Fruit fly (Drosophila melanogaster) whole organism, wandering third instar larva: Measurements from ENCODE around the gene f.

Experiments used
- Abd-B ChIP-seq: fragments of >200 bp; optimal IDR thresholded peaks from 2 replicates; lab custom pipeline; 2017; ENCODE audit warnings: missing biosample characterization, missing genetic modification characterization
- CG32264 ChIP-seq: fragments of 200-800 bp; sonication (Bioruptor generic); optimal IDR thresholded peaks from 2 replicates; lab custom pipeline; 2016; ENCODE audit warnings: missing biosample characterization, missing genetic modification characterization
- CG9705 ChIP-seq: fragments of 200-800 bp; sonication (Bioruptor generic); optimal IDR thresholded peaks from 2 replicates; lab custom pipeline; 2018; ENCODE audit warnings: missing biosample characterization, mild to moderate bottlenecking, missing genetic modification characterization
- CrebA ChIP-seq: fragments of 200-800 bp; sonication (Bioruptor generic); optimal IDR thresholded peaks from 2 replicates; lab custom pipeline; 2016; ENCODE audit warnings: missing biosample characterization, mild to moderate bottlenecking, missing genetic modification characterization, borderline replicate concordance
- Dfd ChIP-seq: fragments of >200 bp; optimal IDR thresholded peaks from 2 replicates; lab custom pipeline; 2017; ENCODE audit warnings: missing biosample characterization, missing genetic modification characterization
- Dif ChIP-seq: fragments of 200-275, 200-300 bp; sonication (Bioruptor generic); optimal IDR thresholded peaks from 2 replicates; lab custom pipeline; 2018; ENCODE audit warnings: missing biosample characterization, missing genetic modification characterization; ENCODE audit not compliant: partially characterized antibody
- GATAd ChIP-seq: sonication (Bioruptor generic); optimal IDR thresholded peaks from 2 replicates; lab custom pipeline; 2016; ENCODE audit warnings: missing biosample characterization, missing genetic modification characterization
- HLH106 ChIP-seq: fragments of 200-800 bp; optimal IDR thresholded peaks from 3 replicates; lab custom pipeline; 2019; ENCODE audit warnings: missing biosample characterization, mild to moderate bottlenecking, missing genetic modification characterization, moderate library complexity
- Hr78 ChIP-seq: fragments of >200 bp; optimal IDR thresholded peaks from 2 replicates; lab custom pipeline; 2017; ENCODE audit warnings: missing biosample characterization, missing genetic modification characterization
- Hr83 ChIP-seq: fragments of 200-300 bp; sonication (Bioruptor generic); optimal IDR thresholded peaks from 2 replicates; lab custom pipeline; 2016; ENCODE audit warnings: missing biosample characterization, mild to moderate bottlenecking, missing genetic modification characterization, moderate library complexity; ENCODE audit not compliant: poor library complexity, severe bottlenecking
- Jra ChIP-seq: sonication (Bioruptor generic); optimal IDR thresholded peaks from 2 replicates; lab custom pipeline; 2016; ENCODE audit warnings: missing biosample characterization, missing genetic modification characterization
- Mio ChIP-seq: sonication (Bioruptor generic); optimal IDR thresholded peaks from 2 replicates; lab custom pipeline; 2016; ENCODE audit warnings: missing biosample characterization, missing genetic modification characterization
- Myc ChIP-seq: fragments of >200 bp; optimal IDR thresholded peaks from 2 replicates; lab custom pipeline; 2017
- N ChIP-seq: fragments of >200 bp; optimal IDR thresholded peaks from 2 replicates; lab custom pipeline; 2018; ENCODE audit warnings: missing biosample characterization, missing external identifiers, missing genetic modification characterization
- Rel ChIP-seq, 2 experiments: fragments of 200-800 bp; sonication (Bioruptor generic) in 1 of 2; optimal IDR thresholded peaks; 2 replicates in 1 of 2; 3 replicates in 1 of 2; lab custom pipeline; 2016 to 2019; ENCODE audit warnings: mild to moderate bottlenecking in 2 of 2, missing biosample characterization in 2 of 2, missing genetic modification characterization in 2 of 2, moderate library complexity in 1 of 2
- Sp1 ChIP-seq: fragments of 200-800 bp; sonication (Bioruptor generic); optimal IDR thresholded peaks from 3 replicates; lab custom pipeline; 2019; ENCODE audit warnings: missing biosample characterization, mild to moderate bottlenecking, missing genetic modification characterization, moderate library complexity
- Vsx2 ChIP-seq: fragments of 200-300, 225-300 bp; sonication (Bioruptor generic); optimal IDR thresholded peaks from 2 replicates; lab custom pipeline; 2018; ENCODE audit warnings: missing biosample characterization, missing genetic modification characterization; ENCODE audit not compliant: partially characterized antibody
- br ChIP-seq: fragments of 200-800 bp; sonication (Bioruptor generic); optimal IDR thresholded peaks from 2 replicates; lab custom pipeline; 2016; ENCODE audit warnings: missing biosample characterization, missing genetic modification characterization
- dl ChIP-seq, 2 experiments: fragments of 175-275, 200-275 bp in 1 of 2; fragments of 200-275 bp in 1 of 2; sonication (Bioruptor generic); optimal IDR thresholded peaks; lab custom pipeline; 2018; ENCODE audit warnings: mild to moderate bottlenecking in 2 of 2, missing biosample characterization in 2 of 2, missing genetic modification characterization in 2 of 2, moderate library complexity in 2 of 2; ENCODE audit not compliant: partially characterized antibody in 2 of 2, insufficient read depth in 1 of 2
- ey ChIP-seq: fragments of 200-800 bp; sonication (Bioruptor generic); optimal IDR thresholded peaks from 2 replicates; lab custom pipeline; 2016; ENCODE audit warnings: missing biosample characterization, missing genetic modification characterization
- foxo ChIP-seq, 2 experiments: fragments of 200-800 bp; sonication (Bioruptor generic); optimal IDR thresholded peaks; 2 replicates in 1 of 2; 3 replicates in 1 of 2; lab custom pipeline; 2016 to 2017; ENCODE audit warnings: missing biosample characterization in 2 of 2, missing genetic modification characterization in 2 of 2
- fru ChIP-seq: fragments of 200-800 bp; sonication (Bioruptor generic); optimal IDR thresholded peaks from 3 replicates; lab custom pipeline; 2016; ENCODE audit warnings: missing biosample characterization, mild to moderate bottlenecking, missing genetic modification characterization
- h ChIP-seq: fragments of 200-800 bp; sonication (Bioruptor generic); optimal IDR thresholded peaks from 3 replicates; lab custom pipeline; 2016; ENCODE audit warnings: missing biosample characterization, mild to moderate bottlenecking, missing genetic modification characterization
- jim ChIP-seq: fragments of 175-275, 200-325 bp; sonication (Bioruptor generic); optimal IDR thresholded peaks from 2 replicates; lab custom pipeline; 2016; ENCODE audit warnings: missing biosample characterization, mild to moderate bottlenecking, missing genetic modification characterization
- lola ChIP-seq: fragments of >200 bp; optimal IDR thresholded peaks from 2 replicates; lab custom pipeline; 2017; ENCODE audit warnings: missing biosample characterization, missing genetic modification characterization
- pan ChIP-seq: fragments of >200 bp; optimal IDR thresholded peaks from 2 replicates; lab custom pipeline; 2017
- psq ChIP-seq: fragments of 200-800 bp; sonication (Bioruptor generic); optimal IDR thresholded peaks from 3 replicates; lab custom pipeline; 2017; ENCODE audit warnings: missing biosample characterization, mild to moderate bottlenecking, missing genetic modification characterization, moderate library complexity
- rgr ChIP-seq: fragments of 200-800 bp; sonication (Bioruptor generic); optimal IDR thresholded peaks from 3 replicates; lab custom pipeline; 2016; ENCODE audit warnings: missing biosample characterization, mild to moderate bottlenecking, missing genetic modification characterization
- tai ChIP-seq: sonication (Bioruptor generic); optimal IDR thresholded peaks from 2 replicates; lab custom pipeline; 2016; ENCODE audit warnings: missing biosample characterization, missing genetic modification characterization
- woc ChIP-seq: sonication (Bioruptor generic); optimal IDR thresholded peaks from 2 replicates; lab custom pipeline; 2016; ENCODE audit warnings: missing biosample characterization, mild to moderate bottlenecking, missing genetic modification characterization

The f gene

DNA sequence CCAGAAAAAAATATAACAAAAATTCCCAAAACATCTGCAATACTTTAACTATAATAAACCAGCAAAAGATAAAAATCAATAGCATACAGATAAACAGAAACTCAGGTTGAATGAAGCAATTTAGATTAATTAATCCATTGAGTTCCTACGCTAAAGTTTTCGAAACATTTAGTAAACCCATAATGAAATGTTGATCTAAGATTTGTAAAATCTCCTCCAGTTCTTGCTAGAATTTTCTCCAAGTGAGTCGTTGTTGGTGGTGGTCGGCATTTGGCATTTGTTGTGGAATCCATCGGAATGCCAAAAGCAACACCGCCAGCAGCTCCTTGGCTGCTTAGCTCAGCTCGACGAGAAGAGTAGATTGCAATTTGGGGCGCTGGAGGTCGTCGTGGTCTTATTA lies 44.6 kb upstream of the f start:
- peak; percentile 25 for TF ChIP-seq HLH106 (tag; lab: Kevin White, UChicago)
- no peak for TF ChIP-seq Jra

DNA sequence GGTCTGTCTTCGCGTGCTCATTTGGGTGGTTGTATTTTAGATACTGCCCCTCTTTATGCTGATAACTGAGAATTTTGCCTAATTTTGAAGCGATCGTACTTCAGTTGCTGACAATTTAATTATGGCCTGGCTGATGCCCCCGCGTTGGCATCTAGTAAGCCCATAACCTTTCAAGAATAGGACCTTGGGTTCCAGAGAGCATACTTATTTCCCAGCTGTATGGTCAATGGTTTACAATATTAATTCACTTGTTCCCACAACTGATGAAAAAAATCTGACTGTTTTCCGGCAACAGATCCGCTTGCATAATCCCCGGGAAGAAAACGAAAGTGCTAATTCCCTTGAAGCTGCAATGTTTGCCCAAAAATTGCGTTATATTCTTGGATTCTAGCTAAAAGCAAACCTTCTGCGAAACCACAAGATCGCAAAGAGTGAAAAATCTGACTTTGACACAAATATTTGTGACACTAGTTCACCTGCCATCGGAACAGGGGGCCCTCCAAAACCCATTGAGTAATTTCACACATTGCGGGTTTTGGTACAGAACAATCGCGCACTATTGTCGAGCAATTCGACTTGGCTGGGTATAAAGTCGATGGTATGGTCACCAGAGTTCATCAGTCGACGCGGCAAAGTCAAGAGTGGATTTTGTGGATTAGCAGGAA lies 30.1 kb upstream of the f start, which contains the start of the genes TTLL1A and CG5070:
TTLL1A (minus strand) TSS at position 101 of the 665 bp plus-strand sequence.
CG5070 (plus strand) TSS at position 615 of the 665 bp plus-strand sequence.
- TF ChIP-seq Dfd (GFP tag; lab: Kevin White, UChicago) = no peak
- no peak for TF ChIP-seq Hr78 (GFP tag; lab: Kevin White, UChicago)
- no peak for TF ChIP-seq GATAd (GFP tag; lab: Kevin White, UChicago)

DNA sequence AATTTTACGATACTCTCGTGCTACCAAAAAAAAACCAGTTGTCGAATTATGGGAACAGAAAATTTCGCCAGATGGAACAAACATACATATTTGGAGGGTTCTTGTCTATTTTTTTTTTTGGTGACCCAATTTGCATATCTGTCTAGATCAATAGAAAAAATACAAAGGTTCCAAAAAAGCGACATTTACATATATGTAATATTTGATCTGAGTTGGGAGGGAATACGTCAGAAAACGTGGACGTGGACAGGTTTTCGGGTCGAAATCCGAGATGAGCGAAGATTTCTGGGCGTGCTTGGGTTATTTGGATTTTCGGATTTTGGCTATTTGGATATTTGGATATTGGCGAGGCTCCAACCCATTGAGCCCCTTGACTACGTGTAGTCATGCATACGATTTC lies 27.7 kb upstream of the f start:
- TF ChIP-seq br (GFP tag; lab: Kevin White, UChicago) = no peak
- TF ChIP-seq Vsx2 (GFP tag; lab: Kevin White, UChicago) = no peak
- TF ChIP-seq ey = no peak
- no peak for TF ChIP-seq psq
- no peak for TF ChIP-seq Hr78 (GFP tag; lab: Kevin White, UChicago)

DNA sequence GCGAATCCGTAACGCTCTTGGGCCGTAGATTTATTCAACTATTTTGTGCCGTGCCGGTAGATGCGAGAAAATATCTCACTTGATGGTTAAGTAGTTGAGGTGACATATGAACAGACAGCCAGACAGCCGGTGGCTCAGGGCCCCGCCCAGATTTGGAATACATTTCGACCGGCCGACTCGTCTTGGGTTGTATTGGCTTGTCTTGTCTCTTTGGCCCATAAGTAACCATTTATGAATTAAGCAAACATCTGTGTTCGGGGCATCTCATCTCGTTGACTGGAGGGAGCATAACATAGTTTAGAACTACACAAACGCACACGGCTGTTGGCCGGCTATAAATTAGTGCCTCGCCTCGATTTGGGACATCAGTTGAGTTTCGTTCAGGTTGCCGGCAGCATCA lies 26.7 kb upstream of the f start, which contains the start of gene CG32564:
CG32564 (plus strand) TSS at position 362 of the 400 bp plus-strand sequence.
- TF ChIP-seq woc (GFP tag; lab: Kevin White, UChicago) = no peak
- TF ChIP-seq Rel (GFP tag; optimal IDR thresholded peaks at IDR 0.05; lab: Kevin White, UChicago) = no peak
- TF ChIP-seq Rel (tag; optimal IDR thresholded peaks at IDR 0.05; lab: Kevin White, UChicago) = no peak
- no peak for TF ChIP-seq rgr (GFP tag; lab: Kevin White, UChicago)
- TF ChIP-seq Hr83 = no peak
- no peak for TF ChIP-seq pan (lab: Kevin White, UChicago)
- TF ChIP-seq dl (GFP tag; optimal IDR thresholded peaks at IDR 0.05; lab: Kevin White, UChicago; ENCODE audit: insufficient read depth in 1 of 2, partially characterized antibody in 2 of 2) = no peak
- TF ChIP-seq Dif (GFP tag; lab: Kevin White, UChicago) = no peak
- no peak for TF ChIP-seq tai (GFP tag; lab: Kevin White, UChicago)
- no peak for TF ChIP-seq N
- no peak for TF ChIP-seq lola
- TF ChIP-seq Sp1 = no peak
- no peak for TF ChIP-seq GATAd (GFP tag; lab: Kevin White, UChicago)
- TF ChIP-seq, all 38 proteins: peak for 0

DNA sequence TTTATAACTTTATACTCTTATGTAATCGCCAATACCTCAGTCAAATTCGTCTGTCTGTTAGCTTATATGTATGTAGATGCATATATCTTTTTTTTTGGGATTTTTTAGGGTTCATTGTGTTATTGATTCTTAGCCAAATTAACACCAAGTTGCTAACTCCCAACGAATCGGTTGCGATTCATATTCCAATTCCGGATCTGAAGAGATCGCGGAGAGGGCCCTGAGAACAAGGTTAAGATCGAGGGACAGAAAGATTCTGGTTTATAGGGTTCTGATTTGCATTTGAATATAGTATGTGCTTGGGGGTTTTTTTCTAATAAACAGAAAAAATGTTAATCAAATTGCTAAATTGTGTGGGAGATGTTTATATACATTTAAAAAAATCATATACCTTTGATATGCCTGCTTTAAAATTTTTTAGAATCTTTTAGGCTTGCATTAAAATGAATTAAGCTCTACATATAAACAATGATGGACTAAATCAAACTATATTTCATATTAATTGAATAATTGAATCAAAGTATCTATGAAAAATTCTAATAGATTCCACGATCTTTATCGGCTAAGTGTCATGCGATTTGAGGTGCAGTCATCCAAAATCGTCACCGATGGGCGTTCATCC lies 24.8 kb upstream of the f start, which contains the start of gene CG32563:
CG32563 (plus strand) TSS at position 572 of the 622 bp plus-strand sequence.
- no peak for TF ChIP-seq tai (GFP tag; lab: Kevin White, UChicago)
- TF ChIP-seq Abd-B (GFP tag; lab: Kevin White, UChicago) = no peak
- no peak for TF ChIP-seq Mio (GFP tag; lab: Kevin White, UChicago)

DNA sequence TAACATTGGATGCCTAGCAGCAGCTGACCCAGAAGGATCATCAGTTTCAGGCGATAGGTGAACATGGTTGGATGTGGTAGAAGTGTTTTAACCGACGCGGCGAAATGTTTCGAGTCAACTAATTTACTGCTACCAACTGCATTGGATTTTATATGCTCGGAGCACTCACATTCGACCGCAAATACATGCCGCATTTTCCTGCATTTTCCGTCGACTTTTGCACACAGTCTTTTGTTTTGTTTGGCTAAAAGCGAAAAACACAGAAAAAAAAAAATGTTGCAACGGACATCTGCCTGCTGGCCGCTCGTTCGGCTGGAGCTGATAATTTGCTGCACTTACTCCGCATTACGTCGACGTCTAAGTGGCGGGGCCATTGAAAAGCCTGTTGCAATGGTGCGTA lies 22.8 kb upstream of the f start, which contains the start of gene CG12995:
CG12995 (minus strand) TSS at position 101 of the 400 bp plus-strand sequence.
- TF ChIP-seq HLH106 (tag; lab: Kevin White, UChicago) (no peak), ey (no peak), GATAd (GFP tag; lab: Kevin White, UChicago) (no peak), CrebA (GFP tag; lab: Kevin White, UChicago) (no peak)

DNA sequence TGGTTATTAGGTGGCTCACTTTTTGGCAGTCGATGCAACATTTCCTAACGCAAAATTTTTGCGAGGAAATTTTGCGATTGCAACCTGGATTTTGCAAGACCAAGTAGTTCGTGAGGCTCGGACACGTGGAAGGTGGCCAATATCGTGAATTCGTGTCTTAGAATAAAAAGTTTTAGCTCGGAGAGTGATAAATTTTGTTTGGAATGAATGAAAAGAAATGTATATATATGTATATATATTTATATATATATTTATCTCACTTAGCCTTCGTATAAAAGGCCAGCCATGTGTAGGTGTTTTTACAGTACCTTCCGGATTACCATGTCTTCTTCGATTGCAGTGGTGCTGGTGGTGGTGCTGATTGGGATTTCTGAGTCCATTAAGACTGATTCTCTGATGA lies 20.7 kb upstream of the f start, which contains the start of gene CG18258:
CG18258 (plus strand) TSS at position 301 of the 400 bp plus-strand sequence.
- TF ChIP-seq CG32264 (GFP tag; lab: Kevin White, UChicago) = no peak
- no peak for TF ChIP-seq CG9705
- TF ChIP-seq Hr83 = no peak
- TF ChIP-seq dl (GFP tag; optimal IDR thresholded peaks at IDR 0.05; lab: Kevin White, UChicago; ENCODE audit: insufficient read depth in 1 of 2, partially characterized antibody in 2 of 2) = no peak
- no peak for TF ChIP-seq Myc (lab: Kevin White, UChicago)
- TF ChIP-seq h (GFP tag; lab: Kevin White, UChicago) = no peak
- TF ChIP-seq Jra = no peak
- TF ChIP-seq woc (GFP tag; lab: Kevin White, UChicago) = no peak
- no peak for TF ChIP-seq psq
- TF ChIP-seq lola = no peak
- TF ChIP-seq Dfd (GFP tag; lab: Kevin White, UChicago) = no peak
- no peak for TF ChIP-seq Vsx2 (GFP tag; lab: Kevin White, UChicago)
- no peak for TF ChIP-seq Hr78 (GFP tag; lab: Kevin White, UChicago)
- TF ChIP-seq fru (GFP tag; lab: Kevin White, UChicago) = no peak
- TF ChIP-seq Rel (GFP tag; optimal IDR thresholded peaks at IDR 0.05; lab: Kevin White, UChicago) = no peak
- TF ChIP-seq Rel (tag; optimal IDR thresholded peaks at IDR 0.05; lab: Kevin White, UChicago) = no peak
- no peak for TF ChIP-seq br (GFP tag; lab: Kevin White, UChicago)
- TF ChIP-seq jim (GFP tag; lab: Kevin White, UChicago) = no peak
- no peak for TF ChIP-seq Abd-B (GFP tag; lab: Kevin White, UChicago)
- TF ChIP-seq foxo (GFP tag; optimal IDR thresholded peaks at IDR 0.05; lab: Kevin White, UChicago) = no peak
- TF ChIP-seq CrebA (GFP tag; lab: Kevin White, UChicago) = no peak
